Worm (Caenorhabditis elegans) whole organism, L2 larva: ENCODE results near the gene F55A11.4.

Experiments
- R02D3.7 ChIP-seq: fragments of 150-350 bp; optimal IDR thresholded peaks from 2 replicates; lab custom pipeline; 2014; ENCODE audit warnings: missing biosample characterization, missing genetic modification characterization
- lin-11 ChIP-seq: fragments of 150-350 bp; sonication (generic microtip); optimal IDR thresholded peaks from 2 replicates; lab custom pipeline; 2014; ENCODE audit warnings: missing biosample characterization, missing genetic modification characterization, inconsistent platforms, mixed read lengths
- mab-5 ChIP-seq: fragments of 150-350 bp; optimal IDR thresholded peaks from 2 replicates; lab custom pipeline; 2014; ENCODE audit warnings: missing biosample characterization, missing genetic modification characterization
- skn-1 ChIP-seq: sonication (generic microtip); optimal IDR thresholded peaks from 2 replicates; lab custom pipeline; 2017; ENCODE audit warnings: missing biosample characterization, missing genetic modification characterization
- ztf-4 ChIP-seq: fragments of 150-350 bp; optimal IDR thresholded peaks from 2 replicates; lab custom pipeline; 2014; ENCODE audit warnings: missing biosample characterization, missing genetic modification characterization

DNA sequence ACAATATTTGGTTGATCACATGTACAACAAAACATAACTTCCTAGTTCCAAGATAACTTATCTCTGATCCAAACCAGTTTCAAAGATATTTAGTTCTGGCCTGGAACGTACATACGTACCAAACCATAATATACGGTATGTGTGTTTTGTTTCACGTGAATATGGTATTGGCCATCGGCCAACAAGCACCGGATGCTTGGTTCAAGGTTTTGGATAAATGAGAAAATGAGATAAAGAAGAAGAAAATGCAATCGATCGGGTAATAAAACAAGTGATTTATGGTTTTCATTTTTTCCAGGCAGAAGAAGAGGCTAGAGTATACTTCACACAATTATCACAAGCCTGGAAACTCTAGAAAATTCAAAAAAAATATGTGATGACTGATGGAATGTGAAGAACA is 25.1 kb downstream of the F55A11.4 start:
- no peak for TF ChIP-seq lin-11 (tag; lab: Kevin White, UChicago)
- no peak for TF ChIP-seq skn-1 (tag; lab: Kevin White, UChicago)
- no peak for TF ChIP-seq ztf-4 (tag; lab: Kevin White, UChicago)
- TF ChIP-seq R02D3.7 (tag; lab: Kevin White, UChicago): no peak
- no peak for TF ChIP-seq mab-5 (tag; lab: Kevin White, UChicago)
